Fruit fly (Drosophila melanogaster) whole organism, pupa: Measurements from ENCODE around the gene CG13310.

Source experiments
- CG10348 ChIP-seq: fragments of 200-800 bp; sonication (Bioruptor generic); IDR thresholded peaks from 2 replicates; pipeline ENCODE4 v1.3.6; 2022; ENCODE audit warnings: missing biosample characterization, missing genetic modification characterization
- CG12605 ChIP-seq: fragments of 200-800 bp; sonication (Bioruptor generic); IDR thresholded peaks from 2 replicates; pipeline ENCODE4 v1.3.6; 2022; ENCODE audit warnings: missing biosample characterization, missing genetic modification characterization
- CG13204 ChIP-seq: fragments of 200-800 bp; sonication (Bioruptor generic); optimal IDR thresholded peaks from 2 replicates; lab custom pipeline; 2018; ENCODE audit warnings: missing biosample characterization, mild to moderate bottlenecking, missing genetic modification characterization, moderate library complexity
- CG14655 ChIP-seq: fragments of 200-800 bp; sonication (Bioruptor generic); optimal IDR thresholded peaks from 3 replicates; lab custom pipeline; 2017; ENCODE audit warnings: mild to moderate bottlenecking, missing biosample characterization, missing genetic modification reagents, missing genetic modification characterization
- CG15710 ChIP-seq: fragments of 200-800 bp; sonication (Bioruptor generic); optimal IDR thresholded peaks from 2 replicates; lab custom pipeline; 2018; ENCODE audit warnings: missing biosample characterization, mild to moderate bottlenecking, missing genetic modification characterization, moderate library complexity
- CG17806 ChIP-seq: fragments of 200-800 bp; sonication (Bioruptor generic); optimal IDR thresholded peaks from 2 replicates; lab custom pipeline; 2018; ENCODE audit warnings: missing biosample characterization, mild to moderate bottlenecking, missing genetic modification characterization, moderate library complexity
- CG32121 ChIP-seq: fragments of 200-800 bp; sonication (Bioruptor generic); IDR thresholded peaks from 2 replicates; pipeline ENCODE4 v1.3.6; 2022; ENCODE audit warnings: missing biosample characterization, missing genetic modification characterization
- CG34367 ChIP-seq: fragments of 200-800 bp; sonication (Bioruptor generic); optimal IDR thresholded peaks from 2 replicates; lab custom pipeline; 2018; ENCODE audit warnings: missing biosample characterization, mild to moderate bottlenecking, missing genetic modification characterization
- CG4496 ChIP-seq: fragments of 200-800 bp; sonication (Bioruptor generic); IDR thresholded peaks from 3 replicates; pipeline ENCODE4 v1.3.6; 2022; ENCODE audit warnings: missing biosample characterization, missing genetic modification characterization
- CG8159 ChIP-seq: fragments of 200-800 bp; sonication (Bioruptor generic); optimal IDR thresholded peaks from 3 replicates; lab custom pipeline; 2018; ENCODE audit warnings: missing biosample characterization, mild to moderate bottlenecking, missing genetic modification characterization, moderate library complexity
- CG8301 ChIP-seq: fragments of 200-800 bp; sonication (Bioruptor generic); optimal IDR thresholded peaks from 2 replicates; lab custom pipeline; 2018; ENCODE audit warnings: missing biosample characterization, mild to moderate bottlenecking, missing genetic modification characterization
- CG9948 ChIP-seq: fragments of 200-800 bp; sonication (Bioruptor generic); optimal IDR thresholded peaks from 2 replicates; lab custom pipeline; 2018; ENCODE audit warnings: missing biosample characterization, mild to moderate bottlenecking, missing genetic modification characterization, moderate library complexity
- D1 ChIP-seq: fragments of 200-800 bp; sonication (Bioruptor generic); optimal IDR thresholded peaks from 2 replicates; lab custom pipeline; 2018; ENCODE audit warnings: missing biosample characterization, mild to moderate bottlenecking, missing genetic modification characterization, moderate library complexity
- EcR ChIP-seq: fragments of 200-800 bp; sonication (Bioruptor generic); optimal IDR thresholded peaks from 3 replicates; lab custom pipeline; 2019; ENCODE audit warnings: missing biosample characterization, missing genetic modification characterization, mild to moderate bottlenecking, moderate library complexity, missing genetic modification reagents
- Ets98B ChIP-seq: fragments of 200-800 bp; sonication (Bioruptor generic); IDR thresholded peaks from 2 replicates; pipeline ENCODE4 v1.3.6; 2022; ENCODE audit warnings: missing biosample characterization, missing genetic modification characterization
- Pif1A ChIP-seq: fragments of 200-800 bp; sonication (Bioruptor generic); optimal IDR thresholded peaks from 3 replicates; lab custom pipeline; 2016; ENCODE audit warnings: missing biosample characterization, missing genetic modification characterization
- Pif1B ChIP-seq: fragments of 200-800 bp; sonication (Bioruptor generic); optimal IDR thresholded peaks from 3 replicates; lab custom pipeline; 2016; ENCODE audit warnings: missing biosample characterization, missing genetic modification characterization
- Snoo ChIP-seq: fragments of 200-800 bp; sonication (Bioruptor generic); optimal IDR thresholded peaks from 3 replicates; lab custom pipeline; 2017; ENCODE audit warnings: missing biosample characterization, mild to moderate bottlenecking, missing genetic modification characterization, inconsistent platforms
- fd96Ca ChIP-seq: fragments of 200-800 bp; sonication (Bioruptor generic); IDR thresholded peaks from 3 replicates; pipeline ENCODE4 v1.3.6; 2022; ENCODE audit warnings: missing biosample characterization, missing genetic modification characterization
- gl ChIP-seq: fragments of 200-800 bp; sonication (Bioruptor generic); optimal IDR thresholded peaks from 2 replicates; lab custom pipeline; 2018; ENCODE audit warnings: missing biosample characterization, mild to moderate bottlenecking, missing genetic modification characterization
- rn ChIP-seq: fragments of 200-800 bp; sonication (Bioruptor generic); IDR thresholded peaks from 2 replicates; pipeline ENCODE4 v1.3.6; 2022; ENCODE audit warnings: missing biosample characterization, missing genetic modification characterization

CG13310 gene

DNA sequence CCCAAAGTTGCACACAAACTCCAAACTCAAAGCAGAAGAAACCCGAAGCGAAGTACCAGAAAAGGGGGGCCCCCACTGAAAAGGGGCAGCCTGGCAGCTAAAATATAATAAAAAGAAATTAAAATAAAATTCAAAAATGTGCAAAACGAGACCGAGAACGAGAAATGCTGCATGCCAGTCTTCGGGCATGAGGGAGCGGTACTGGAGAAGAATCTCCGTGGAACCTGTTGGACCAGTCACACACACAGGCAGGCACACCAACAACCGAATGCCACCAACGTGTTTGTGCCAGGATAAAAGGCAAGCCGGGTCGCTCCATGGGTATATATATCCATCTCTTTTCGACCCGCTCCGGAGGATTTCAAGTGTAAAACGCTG, 24.7 kb upstream of the CG13310 start:
- TF ChIP-seq gl (tag; lab: Kevin White, UChicago) (peak; percentile 47), CG4496 (GFP tag; lab: Robert Waterston, UW) (peak; percentile 58; the same call in 2 of the 3 replicates), Pif1B (GFP tag; lab: Kevin White, UChicago) (peak; percentile 32), rn (GFP tag; lab: Robert Waterston, UW) (no peak), D1 (tag; lab: Kevin White, UChicago) (no peak), CG9948 (tag; lab: Kevin White, UChicago) (peak; percentile 28), CG8159 (tag; lab: Kevin White, UChicago) (peak; percentile 8), CG32121 (GFP tag; lab: Robert Waterston, UW) (no peak), CG17806 (tag; lab: Kevin White, UChicago) (no peak), Pif1A (GFP tag; lab: Kevin White, UChicago) (peak; percentile 6), CG8301 (tag; lab: Kevin White, UChicago) (no peak), Snoo (tag; lab: Kevin White, UChicago) (no peak), EcR (GFP tag; lab: Kevin White, UChicago) (peak; percentile 28), CG15710 (peak; percentile 31), CG14655 (peak; percentile 9), CG12605 (GFP tag; lab: Robert Waterston, UW) (no peak), CG10348 (GFP tag; lab: Robert Waterston, UW) (no peak), CG13204 (GFP tag; lab: Kevin White, UChicago) (peak; percentile 37), CG34367 (tag; lab: Kevin White, UChicago) (peak; percentile 11), Ets98B (GFP tag; lab: Robert Waterston, UW) (no peak), fd96Ca (GFP tag; lab: Robert Waterston, UW) (no peak)

DNA sequence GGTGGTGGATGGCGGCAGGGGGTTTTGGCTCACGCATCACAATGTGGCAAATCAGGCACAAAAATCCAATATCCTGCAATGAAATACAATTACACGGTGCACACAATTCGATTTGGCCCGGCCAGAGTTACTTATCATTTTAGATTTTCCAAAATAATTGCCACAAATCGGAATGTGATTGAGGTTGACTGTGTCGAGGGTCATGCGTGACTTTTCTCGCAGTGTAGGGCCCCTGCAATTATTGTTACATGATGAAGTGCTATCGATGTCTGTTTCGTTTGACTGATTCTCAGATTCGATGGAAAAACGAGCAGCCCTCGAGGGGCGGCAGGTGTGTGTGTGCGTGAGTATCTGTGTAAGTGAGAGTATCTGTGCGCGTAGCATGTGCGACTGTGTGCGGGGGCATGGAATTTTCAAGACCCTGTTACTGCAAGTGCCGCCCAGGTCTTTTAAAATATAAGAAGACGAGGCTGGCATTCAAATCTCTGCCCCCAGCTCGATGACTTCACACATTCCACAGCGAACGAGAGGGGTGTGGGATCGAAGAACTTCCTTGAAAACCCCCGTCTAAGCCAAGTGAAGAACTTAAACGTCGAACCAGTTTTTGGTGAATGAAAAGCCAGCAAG, 24.2 kb upstream of the CG13310 start:
- no peak for TF ChIP-seq D1 (tag; lab: Kevin White, UChicago)
- no peak for TF ChIP-seq fd96Ca (GFP tag; lab: Robert Waterston, UW)
- TF ChIP-seq CG32121 (GFP tag; lab: Robert Waterston, UW) = no peak
- no peak for TF ChIP-seq CG4496 (GFP tag; lab: Robert Waterston, UW)
- TF ChIP-seq CG9948 (tag; lab: Kevin White, UChicago) = no peak
- TF ChIP-seq CG10348 (GFP tag; lab: Robert Waterston, UW) = no peak
- TF ChIP-seq Snoo (tag; lab: Kevin White, UChicago) = no peak
- TF ChIP-seq Pif1B (GFP tag; lab: Kevin White, UChicago) = no peak
- no peak for TF ChIP-seq Pif1A (GFP tag; lab: Kevin White, UChicago)
- TF ChIP-seq CG13204 (GFP tag; lab: Kevin White, UChicago) = no peak
- TF ChIP-seq CG8159 (tag; lab: Kevin White, UChicago) = no peak
- TF ChIP-seq rn (GFP tag; lab: Robert Waterston, UW) = no peak
- TF ChIP-seq CG12605 (GFP tag; lab: Robert Waterston, UW) = no peak
- TF ChIP-seq CG8301 (tag; lab: Kevin White, UChicago) = no peak
- no peak for TF ChIP-seq gl (tag; lab: Kevin White, UChicago)

DNA sequence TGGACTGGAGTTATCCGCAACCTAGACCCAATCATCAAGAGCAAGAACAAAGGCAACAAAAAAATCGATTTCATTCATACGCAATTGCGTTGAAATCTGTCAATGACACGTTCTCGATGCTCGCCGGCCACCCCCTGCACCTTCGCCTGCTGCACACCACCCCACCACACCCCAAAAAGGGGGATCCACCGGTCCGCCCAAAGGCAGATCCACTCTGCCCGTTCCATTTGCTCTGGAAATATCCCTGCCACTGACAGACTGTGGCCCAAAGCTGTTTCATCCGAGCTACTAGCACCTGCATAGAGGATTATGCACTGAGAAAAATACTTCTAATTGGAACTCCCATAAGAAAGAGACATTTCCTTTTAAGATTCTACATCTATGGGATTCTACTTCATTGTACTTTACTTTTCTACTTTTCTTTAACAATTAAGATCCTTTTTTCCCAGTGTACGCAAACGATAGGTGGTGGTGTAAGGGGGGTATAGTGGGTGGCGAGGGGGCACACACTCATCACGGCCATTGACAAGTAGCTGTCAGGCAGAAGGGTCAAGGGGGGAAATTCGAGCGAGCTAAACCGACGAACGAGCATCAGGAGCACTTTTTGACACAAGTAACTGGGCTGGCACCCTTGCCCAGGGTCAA, 23.5 kb upstream of the CG13310 start:
- TF ChIP-seq CG12605 (GFP tag; lab: Robert Waterston, UW) (peak; percentile 42; the same call in 1 of the 2 replicates), Pif1B (GFP tag; lab: Kevin White, UChicago) (peak; percentile 68), CG4496 (GFP tag; lab: Robert Waterston, UW) (peak; percentile 76; the same call in 2 of the 3 replicates), CG15710 (peak; percentile 84), CG13204 (GFP tag; lab: Kevin White, UChicago) (peak; percentile 77), EcR (GFP tag; lab: Kevin White, UChicago) (peak; percentile 40), CG8159 (tag; lab: Kevin White, UChicago) (peak; percentile 84), CG32121 (GFP tag; lab: Robert Waterston, UW) (no peak), rn (GFP tag; lab: Robert Waterston, UW) (peak; percentile 27; the same call in 1 of the 2 replicates), CG14655 (peak; percentile 68), Snoo (tag; lab: Kevin White, UChicago) (peak; percentile 53), fd96Ca (GFP tag; lab: Robert Waterston, UW) (0 out of 3 replicates have a peak, but pooled peaks have one; percentile 5), Ets98B (GFP tag; lab: Robert Waterston, UW) (no peak), D1 (tag; lab: Kevin White, UChicago) (peak; percentile 22), gl (tag; lab: Kevin White, UChicago) (peak; percentile 26), CG10348 (GFP tag; lab: Robert Waterston, UW) (no peak), Pif1A (GFP tag; lab: Kevin White, UChicago) (peak; percentile 47), CG8301 (tag; lab: Kevin White, UChicago) (peak; percentile 28), CG34367 (tag; lab: Kevin White, UChicago) (peak; percentile 84), CG17806 (tag; lab: Kevin White, UChicago) (peak; percentile 68), CG9948 (tag; lab: Kevin White, UChicago) (peak; percentile 75)

DNA sequence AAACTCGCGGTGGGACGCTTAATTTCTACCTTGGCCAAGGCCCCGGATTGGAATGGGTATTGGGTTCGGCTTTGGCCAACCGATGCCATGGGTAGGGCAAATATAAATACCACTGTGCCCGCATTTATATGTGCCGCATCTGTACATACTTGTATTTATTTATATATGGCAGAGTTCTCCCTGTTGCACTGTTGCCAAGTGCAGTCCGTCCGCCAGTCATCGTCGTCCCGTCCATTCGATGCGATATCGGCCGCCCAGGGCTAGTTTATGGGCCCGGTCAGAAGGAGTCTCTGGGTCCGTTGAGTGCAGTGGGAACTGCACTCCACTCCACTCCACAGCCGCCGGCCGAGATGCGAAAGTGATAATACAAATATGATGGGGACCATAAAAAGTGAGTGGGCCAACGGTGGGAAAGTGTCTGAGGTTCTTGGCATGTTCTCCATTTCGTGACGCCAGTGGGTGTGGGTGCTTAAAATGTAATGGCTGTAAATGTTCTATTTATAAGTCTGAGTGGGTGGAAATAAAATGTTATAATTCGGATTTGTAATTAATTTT, 22.6 kb upstream of the CG13310 start:
- TF ChIP-seq rn (GFP tag; lab: Robert Waterston, UW) (no peak), CG13204 (GFP tag; lab: Kevin White, UChicago) (peak; percentile 60), Pif1A (GFP tag; lab: Kevin White, UChicago) (no peak), CG15710 (no peak), Ets98B (GFP tag; lab: Robert Waterston, UW) (no peak), fd96Ca (GFP tag; lab: Robert Waterston, UW) (0 out of 3 replicates have a peak, but pooled peaks have one; percentile 8), Pif1B (GFP tag; lab: Kevin White, UChicago) (no peak), CG14655 (no peak), CG32121 (GFP tag; lab: Robert Waterston, UW) (no peak), gl (tag; lab: Kevin White, UChicago) (no peak), CG34367 (tag; lab: Kevin White, UChicago) (no peak), CG8159 (tag; lab: Kevin White, UChicago) (no peak), D1 (tag; lab: Kevin White, UChicago) (no peak), CG8301 (tag; lab: Kevin White, UChicago) (no peak), CG10348 (GFP tag; lab: Robert Waterston, UW) (no peak), CG9948 (tag; lab: Kevin White, UChicago) (no peak), CG17806 (tag; lab: Kevin White, UChicago) (no peak), EcR (GFP tag; lab: Kevin White, UChicago) (peak; percentile 81), CG12605 (GFP tag; lab: Robert Waterston, UW) (no peak), Snoo (tag; lab: Kevin White, UChicago) (no peak), CG4496 (GFP tag; lab: Robert Waterston, UW) (no peak)
